Fruit fly (Drosophila melanogaster) whole organism, embryonic: ENCODE results near the gene Brms1.

Experiments used
- B-H2 ChIP-seq: fragments of 200-800 bp; sonication (Bioruptor generic); optimal IDR thresholded peaks from 2 replicates; lab custom pipeline; 2018; ENCODE audit warnings: missing biosample characterization, mild to moderate bottlenecking, missing genetic modification characterization
- CG10267 ChIP-seq: fragments of 200-800 bp; sonication (Bioruptor generic); optimal IDR thresholded peaks from 2 replicates; lab custom pipeline; 2018; ENCODE audit warnings: missing biosample characterization, mild to moderate bottlenecking, missing genetic modification characterization, moderate library complexity
- CG10543 ChIP-seq: fragments of 200-800 bp; sonication (Bioruptor generic); optimal IDR thresholded peaks from 3 replicates; lab custom pipeline; 2017; ENCODE audit warnings: missing biosample characterization, mild to moderate bottlenecking, missing genetic modification characterization, moderate library complexity
- CG10654 ChIP-seq: fragments of 200-800 bp; sonication (Bioruptor generic); optimal IDR thresholded peaks from 2 replicates; lab custom pipeline; 2016; ENCODE audit warnings: missing biosample characterization, missing genetic modification characterization
- CG11504 ChIP-seq: fragments of 200-800 bp; sonication (Bioruptor generic); optimal IDR thresholded peaks from 3 replicates; lab custom pipeline; 2019; ENCODE audit warnings: missing biosample characterization, mild to moderate bottlenecking, missing genetic modification characterization, moderate library complexity
- CG11695 ChIP-seq: fragments of 200-800 bp; sonication (Bioruptor generic); IDR thresholded peaks from 3 replicates; pipeline ENCODE4 v1.3.6; 2022; ENCODE audit warnings: missing biosample characterization, missing genetic modification characterization
- CG11696 ChIP-seq: fragments of 200-800 bp; sonication (Bioruptor generic); IDR thresholded peaks from 2 replicates; pipeline ENCODE4 v1.3.6; 2022; ENCODE audit warnings: missing biosample characterization, missing genetic modification characterization
- CG12155 ChIP-seq: fragments of 200-800 bp; sonication (Bioruptor generic); optimal IDR thresholded peaks from 3 replicates; lab custom pipeline; 2016; ENCODE audit warnings: missing biosample characterization, missing genetic modification characterization
- CG12391 ChIP-seq: fragments of 200-800 bp; sonication (Bioruptor generic); optimal IDR thresholded peaks from 3 replicates; lab custom pipeline; 2018; ENCODE audit warnings: missing biosample characterization, mild to moderate bottlenecking, missing genetic modification characterization, moderate library complexity
- CG12659 ChIP-seq: fragments of 200-800 bp; sonication (Bioruptor generic); optimal IDR thresholded peaks from 3 replicates; lab custom pipeline; 2017; ENCODE audit warnings: mild to moderate bottlenecking, missing biosample characterization, missing genetic modification reagents, missing genetic modification characterization
- CG13287 ChIP-seq: fragments of 200-800 bp; sonication (Bioruptor generic); IDR thresholded peaks from 2 replicates; pipeline ENCODE4 v1.3.6; 2022; ENCODE audit warnings: missing biosample characterization, missing genetic modification characterization; ENCODE audit not compliant: partially characterized antibody
- CG14710 ChIP-seq: fragments of 200-800 bp; sonication (Bioruptor generic); optimal IDR thresholded peaks from 3 replicates; lab custom pipeline; 2019; ENCODE audit warnings: missing biosample characterization, mild to moderate bottlenecking, missing genetic modification characterization, moderate library complexity
- CG1529 ChIP-seq: fragments of 200-800 bp; sonication (Bioruptor generic); optimal IDR thresholded peaks from 3 replicates; lab custom pipeline; 2018; ENCODE audit warnings: missing biosample characterization, missing genetic modification characterization
- CG1603 ChIP-seq: fragments of 200-800 bp; sonication (Bioruptor generic); optimal IDR thresholded peaks from 2 replicates; lab custom pipeline; 2019; ENCODE audit warnings: missing biosample characterization, mild to moderate bottlenecking, missing genetic modification characterization, moderate library complexity
- CG17186 ChIP-seq: fragments of 200-800 bp; sonication (Bioruptor generic); optimal IDR thresholded peaks from 3 replicates; lab custom pipeline; 2017; ENCODE audit warnings: missing biosample characterization, missing genetic modification reagents, missing genetic modification characterization
- CG2116 ChIP-seq: fragments of 200-800 bp; sonication (Bioruptor generic); optimal IDR thresholded peaks from 3 replicates; lab custom pipeline; 2018; ENCODE audit warnings: missing biosample characterization, mild to moderate bottlenecking, missing genetic modification characterization
- CG31224 ChIP-seq: fragments of 200-800 bp; sonication (Bioruptor generic); IDR thresholded peaks from 2 replicates; pipeline ENCODE4 v1.3.6; 2022; ENCODE audit warnings: missing biosample characterization, missing genetic modification characterization
- CG31441 ChIP-seq: fragments of 200-800 bp; sonication (Bioruptor generic); IDR thresholded peaks from 2 replicates; pipeline ENCODE4 v1.3.6; 2022; ENCODE audit warnings: missing biosample characterization, missing genetic modification characterization
- CG6791 ChIP-seq: fragments of 200-800 bp; sonication (Bioruptor generic); IDR thresholded peaks from 3 replicates; pipeline ENCODE4 v1.3.6; 2022; ENCODE audit warnings: missing biosample characterization, missing genetic modification characterization; ENCODE audit not compliant: partially characterized antibody
- CG6854 ChIP-seq: fragments of 200-800 bp; sonication (Bioruptor generic); optimal IDR thresholded peaks from 3 replicates; lab custom pipeline; 2017; ENCODE audit warnings: missing biosample characterization, mild to moderate bottlenecking, missing genetic modification characterization
- CG8765 ChIP-seq: fragments of 200-800 bp; sonication (Bioruptor generic); IDR thresholded peaks from 2 replicates; pipeline ENCODE4 v1.3.6; 2022; ENCODE audit warnings: missing biosample characterization, missing genetic modification characterization
- CG9215 ChIP-seq: fragments of 200-800 bp; sonication (Bioruptor generic); IDR thresholded peaks from 2 replicates; pipeline ENCODE4 v1.3.6; 2022; ENCODE audit warnings: missing biosample characterization, missing genetic modification characterization
- CG9797 ChIP-seq: fragments of 200-800 bp; sonication (Bioruptor generic); optimal IDR thresholded peaks from 3 replicates; lab custom pipeline; 2018; ENCODE audit warnings: missing biosample characterization, mild to moderate bottlenecking, missing genetic modification characterization
- GATAe ChIP-seq: fragments of 200-800 bp; sonication (Bioruptor generic); conservative IDR thresholded peaks from 2 replicates; pipeline ENCODE4 v1.3.6; 2022; ENCODE audit warnings: missing biosample characterization, missing genetic modification characterization
- HLHmδ ChIP-seq: fragments of 200-800 bp; sonication (Bioruptor generic); optimal IDR thresholded peaks from 2 replicates; lab custom pipeline; 2018; ENCODE audit warnings: missing biosample characterization, mild to moderate bottlenecking, missing genetic modification characterization, moderate library complexity
- HmgZ ChIP-seq: fragments of 200-800 bp; sonication (Bioruptor generic); optimal IDR thresholded peaks from 2 replicates; lab custom pipeline; 2018; ENCODE audit warnings: missing biosample characterization, mild to moderate bottlenecking, missing genetic modification characterization
- Kr ChIP-seq: fragments of 200-800 bp; sonication (Bioruptor generic); optimal IDR thresholded peaks from 2 replicates; lab custom pipeline; 2017; ENCODE audit warnings: missing biosample characterization, mild to moderate bottlenecking, missing genetic modification characterization
- Lim3 ChIP-seq: fragments of 200-800 bp; sonication (Bioruptor generic); IDR thresholded peaks from 2 replicates; pipeline ENCODE4 v1.3.6; 2022; ENCODE audit warnings: missing biosample characterization, missing genetic modification characterization
- Rfx ChIP-seq: fragments of 200-800 bp; sonication (Bioruptor generic); IDR thresholded peaks from 2 replicates; pipeline ENCODE4 v1.3.6; 2022; ENCODE audit warnings: missing biosample characterization, missing genetic modification characterization
- Spps ChIP-seq: fragments of 200-800 bp; sonication (Bioruptor generic); optimal IDR thresholded peaks from 2 replicates; lab custom pipeline; 2018; ENCODE audit warnings: missing biosample characterization, mild to moderate bottlenecking, missing genetic modification characterization
- ac ChIP-seq: fragments of 200-800 bp; sonication (Bioruptor generic); optimal IDR thresholded peaks from 3 replicates; lab custom pipeline; 2017; ENCODE audit warnings: missing biosample characterization, mild to moderate bottlenecking, missing genetic modification characterization
- al ChIP-seq: fragments of 200-800 bp; sonication (Bioruptor generic); IDR thresholded peaks from 2 replicates; pipeline ENCODE4 v1.3.6; 2022; ENCODE audit warnings: missing biosample characterization, missing genetic modification characterization
- bbx ChIP-seq: fragments of 200-800 bp; sonication (Bioruptor generic); IDR thresholded peaks from 2 replicates; pipeline ENCODE4 v1.3.6; 2022; ENCODE audit warnings: missing biosample characterization, missing genetic modification characterization; ENCODE audit not compliant: partially characterized antibody
- chinmo ChIP-seq: fragments of 200-800 bp; sonication (Bioruptor generic); IDR thresholded peaks from 4 replicates; pipeline ENCODE4 v1.3.6; 2022; ENCODE audit warnings: missing biosample characterization, missing genetic modification characterization; ENCODE audit not compliant: partially characterized antibody
- ci ChIP-seq: fragments of 200-800 bp; sonication (Bioruptor generic); IDR thresholded peaks from 3 replicates; pipeline ENCODE4 v1.3.6; 2022; ENCODE audit warnings: missing biosample characterization, missing genetic modification characterization
- dmrt11E ChIP-seq: fragments of 200-800 bp; sonication (Bioruptor generic); optimal IDR thresholded peaks from 3 replicates; lab custom pipeline; 2018; ENCODE audit warnings: missing biosample characterization, mild to moderate bottlenecking, missing genetic modification characterization, moderate library complexity
- esg ChIP-seq: fragments of 200-800 bp; sonication (Bioruptor generic); conservative IDR thresholded peaks from 2 replicates; pipeline ENCODE4 v1.3.6; 2022; ENCODE audit warnings: missing biosample characterization, missing genetic modification characterization
- fd64A ChIP-seq: fragments of 200-800 bp; sonication (Bioruptor generic); optimal IDR thresholded peaks from 3 replicates; lab custom pipeline; 2018; ENCODE audit warnings: missing biosample characterization, mild to moderate bottlenecking, missing genetic modification characterization
- gce ChIP-seq: fragments of 200-800 bp; sonication (Bioruptor generic); IDR thresholded peaks from 3 replicates; pipeline ENCODE4 v1.3.6; 2022; ENCODE audit warnings: missing biosample characterization, missing genetic modification characterization
- gfzf ChIP-seq: fragments of 200-800 bp; sonication (Bioruptor generic); optimal IDR thresholded peaks from 2 replicates; lab custom pipeline; 2016; ENCODE audit warnings: missing biosample characterization, mild to moderate bottlenecking, missing genetic modification characterization, moderate library complexity
- grn ChIP-seq: fragments of 200-800 bp; sonication (Bioruptor generic); optimal IDR thresholded peaks from 3 replicates; lab custom pipeline; 2017; ENCODE audit warnings: missing biosample characterization, missing genetic modification characterization
- oc ChIP-seq: fragments of 200-800 bp; sonication (Bioruptor generic); optimal IDR thresholded peaks from 2 replicates; lab custom pipeline; 2018; ENCODE audit warnings: missing biosample characterization, mild to moderate bottlenecking, missing genetic modification characterization, moderate library complexity
- pho ChIP-seq: fragments of 200-800 bp; sonication (Bioruptor generic); optimal IDR thresholded peaks from 2 replicates; lab custom pipeline; 2016; ENCODE audit warnings: missing biosample characterization, missing genetic modification characterization
- pros ChIP-seq: fragments of 200-800 bp; sonication (Bioruptor generic); optimal IDR thresholded peaks from 3 replicates; lab custom pipeline; 2019; ENCODE audit warnings: missing biosample characterization, mild to moderate bottlenecking, missing genetic modification characterization, moderate library complexity
- pum ChIP-seq: fragments of 200-800 bp; sonication (Bioruptor generic); optimal IDR thresholded peaks from 2 replicates; lab custom pipeline; 2016; ENCODE audit warnings: missing biosample characterization, missing genetic modification characterization
- pzg ChIP-seq: fragments of 200-800 bp; sonication (Bioruptor generic); optimal IDR thresholded peaks from 3 replicates; lab custom pipeline; 2018; ENCODE audit warnings: missing biosample characterization, mild to moderate bottlenecking, missing genetic modification characterization, moderate library complexity
- sima ChIP-seq: fragments of 200-800 bp; sonication (Bioruptor generic); optimal IDR thresholded peaks from 2 replicates; lab custom pipeline; 2016; ENCODE audit warnings: missing biosample characterization, missing genetic modification characterization
- stwl ChIP-seq: fragments of 200-800 bp; sonication (Bioruptor generic); optimal IDR thresholded peaks from 3 replicates; lab custom pipeline; 2018; ENCODE audit warnings: missing biosample characterization, mild to moderate bottlenecking, missing genetic modification characterization, moderate library complexity
- unc-4 ChIP-seq: fragments of 200-800 bp; sonication (Bioruptor generic); IDR thresholded peaks from 2 replicates; pipeline ENCODE4 v1.3.6; 2022; ENCODE audit warnings: missing biosample characterization, missing genetic modification characterization; ENCODE audit not compliant: partially characterized antibody
- zfh2 ChIP-seq: fragments of 200-800 bp; sonication (Bioruptor generic); optimal IDR thresholded peaks from 2 replicates; lab custom pipeline; 2016; ENCODE audit warnings: missing biosample characterization, missing genetic modification characterization

Gene Brms1

dm6 chrX:12897150-12897549, 12.3 kb downstream of the Brms1 start, which contains the start of gene Pde9 (continued):
- TF ChIP-seq unc-4 (no peak), CG11695 (GFP tag; lab: Robert Waterston, UW) (no peak), pum (GFP tag; lab: Kevin White, UChicago) (no peak), CG10543 (GFP tag; lab: Kevin White, UChicago) (no peak), dmrt11E (tag; lab: Kevin White, UChicago) (no peak), CG31224 (GFP tag; lab: Robert Waterston, UW) (no peak), CG9797 (GFP tag; lab: Kevin White, UChicago) (peak; percentile 62), gfzf (GFP tag; lab: Kevin White, UChicago) (peak; percentile 73), Lim3 (GFP tag; lab: Robert Waterston, UW) (no peak), CG12659 (GFP tag; lab: Kevin White, UChicago) (peak; percentile 28), HmgZ (tag; lab: Kevin White, UChicago) (peak; percentile 5), gce (GFP tag; lab: Robert Waterston, UW) (0 out of 3 replicates have a peak, but pooled peaks have one; percentile 30), ci (GFP tag; lab: Robert Waterston, UW) (peak; percentile 22; the same call in 1 of the 3 replicates), fd64A (GFP tag; lab: Kevin White, UChicago) (no peak), CG11696 (GFP tag; lab: Robert Waterston, UW) (no peak), CG12391 (tag; lab: Kevin White, UChicago) (no peak), CG11504 (tag; lab: Kevin White, UChicago) (no peak), pzg (peak; percentile 64), CG12155 (no peak), stwl (tag; lab: Kevin White, UChicago) (peak; percentile 87), sima (GFP tag; lab: Kevin White, UChicago) (no peak), CG1529 (GFP tag; lab: Kevin White, UChicago) (no peak), ac (no peak), CG17186 (peak; percentile 47), bbx (peak; percentile 25), CG31441 (GFP tag; lab: Robert Waterston, UW) (no peak), CG6854 (GFP tag; lab: Kevin White, UChicago) (no peak), CG1603 (tag; lab: Kevin White, UChicago) (peak; percentile 25), CG14710 (tag; lab: Kevin White, UChicago) (peak; percentile 8), GATAe (no peak), HLHmδ (GFP tag; lab: Kevin White, UChicago) (peak; percentile 43), zfh2 (no peak), CG9215 (GFP tag; lab: Robert Waterston, UW) (no peak), oc (tag; lab: Kevin White, UChicago) (no peak), Kr (GFP tag; lab: Kevin White, UChicago) (no peak), CG10267 (tag; lab: Kevin White, UChicago) (no peak), Rfx (no peak), pros (GFP tag; lab: Kevin White, UChicago) (no peak), B-H2 (GFP tag; lab: Kevin White, UChicago) (peak; percentile 14), al (GFP tag; lab: Robert Waterston, UW) (no peak), CG8765 (GFP tag; lab: Robert Waterston, UW) (no peak), chinmo (GFP tag; lab: Robert Waterston, UW) (0 out of 4 replicates have a peak, but pooled peaks have one; percentile 31), CG6791 (GFP tag; lab: Robert Waterston, UW) (peak; percentile 53; the same call in 2 of the 3 replicates), CG10654 (GFP tag; lab: Kevin White, UChicago) (no peak), esg (no peak), CG13287 (GFP tag; lab: Robert Waterston, UW) (peak; percentile 43; the same call in 1 of the 2 replicates), CG2116 (GFP tag; lab: Kevin White, UChicago) (peak; percentile 9), Spps (tag; lab: Kevin White, UChicago) (no peak), grn (GFP tag; lab: Kevin White, UChicago) (peak; percentile 25), pho (GFP tag; lab: Kevin White, UChicago) (no peak)
